Worm (Caenorhabditis elegans) whole organism, young adult: Measurements from ENCODE around the gene tnt-3.
A peak's percentile ranks its signal among the peaks of the same experiment; 100 is the strongest.

ENCODE experiments used
- B0019.2 ChIP-seq: fragments of 200-800 bp; sonication (Bioruptor generic); conservative IDR thresholded peaks from 2 replicates; pipeline ENCODE4 v1.3.6; 2022; ENCODE audit warnings: missing genetic modification reagents, missing genetic modification characterization, missing compliant biosample characterization
- B0261.1 ChIP-seq: sonication (generic microtip); optimal IDR thresholded peaks from 2 replicates; lab custom pipeline; 2016; ENCODE audit warnings: mild to moderate bottlenecking, missing genetic modification characterization, moderate library complexity, missing compliant biosample characterization
- C06A6.2 ChIP-seq: fragments of 200-800 bp; sonication (Bioruptor generic); conservative IDR thresholded peaks from 2 replicates; pipeline ENCODE4 v1.3.6; 2022; ENCODE audit warnings: missing genetic modification characterization, missing compliant biosample characterization
- D2030.7 ChIP-seq: fragments of 200-800 bp; sonication (Bioruptor generic); IDR thresholded peaks from 2 replicates; pipeline ENCODE4 v1.3.6; 2022; ENCODE audit warnings: missing genetic modification reagents, missing genetic modification characterization, missing compliant biosample characterization
- F23B12.7 ChIP-seq: sonication (generic microtip); optimal IDR thresholded peaks from 2 replicates; lab custom pipeline; 2017; ENCODE audit warnings: missing genetic modification characterization, mild to moderate bottlenecking, missing compliant biosample characterization, antibody characterized with exemption, moderate library complexity; ENCODE audit not compliant: insufficient read depth
- F52B5.7 ChIP-seq: sonication (generic microtip); optimal IDR thresholded peaks from 2 replicates; lab custom pipeline; 2016; ENCODE audit warnings: mild to moderate bottlenecking, missing genetic modification characterization, missing compliant biosample characterization
- Y53F4B.3 ChIP-seq: fragments of 200-800 bp; sonication (Bioruptor generic); IDR thresholded peaks from 2 replicates; pipeline ENCODE4 v1.3.6; 2022; ENCODE audit warnings: missing genetic modification reagents, missing genetic modification characterization, missing compliant biosample characterization
- Y79H2A.3 ChIP-seq: fragments of 200-800 bp; sonication (Bioruptor generic); conservative IDR thresholded peaks from 2 replicates; pipeline ENCODE4 v1.3.6; 2022; ENCODE audit warnings: missing genetic modification reagents, missing genetic modification characterization, missing compliant biosample characterization
- Y95B8A.8 ChIP-seq: fragments of 200-800 bp; sonication (Bioruptor generic); IDR thresholded peaks from 2 replicates; pipeline ENCODE4 v1.3.6; 2022; ENCODE audit warnings: missing genetic modification reagents, missing genetic modification characterization, missing compliant biosample characterization
- akir-1 ChIP-seq: fragments of 200-800 bp; sonication (Bioruptor generic); optimal IDR thresholded peaks from 2 replicates; lab custom pipeline; 2018; ENCODE audit warnings: mild to moderate bottlenecking, missing genetic modification characterization, moderate library complexity, missing compliant biosample characterization
- aptf-3 ChIP-seq: fragments of 200-800 bp; sonication (Bioruptor generic); IDR thresholded peaks from 2 replicates; pipeline ENCODE4 v1.3.6; 2022; ENCODE audit warnings: missing genetic modification characterization, missing compliant biosample characterization
- atf-7 ChIP-seq: sonication (generic microtip); optimal IDR thresholded peaks from 2 replicates; lab custom pipeline; 2017; ENCODE audit warnings: mild to moderate bottlenecking, missing genetic modification characterization, missing compliant biosample characterization
- athp-1 ChIP-seq: sonication (generic microtip); optimal IDR thresholded peaks from 2 replicates; lab custom pipeline; 2017; ENCODE audit warnings: mild to moderate bottlenecking, missing genetic modification characterization, missing compliant biosample characterization
- ccch-3 ChIP-seq: fragments of 200-800 bp; sonication (Bioruptor generic); optimal IDR thresholded peaks from 2 replicates; lab custom pipeline; 2018; ENCODE audit warnings: mild to moderate bottlenecking, missing genetic modification characterization, missing compliant biosample characterization
- cebp-1 ChIP-seq, 2 experiments: fragments of 200-800 bp in 1 of 2; sonication (Bioruptor generic) in 1 of 2; sonication (generic microtip) in 1 of 2; IDR thresholded peaks in 1 of 2; optimal IDR thresholded peaks in 1 of 2; 2 replicates each; pipeline versions ENCODE4 v1.3.6 to Lab custom; 2017 to 2022; ENCODE audit warnings: missing compliant biosample characterization in 2 of 2, missing genetic modification characterization in 2 of 2, mild to moderate bottlenecking in 1 of 2, missing genetic modification reagents in 1 of 2, moderate library complexity in 1 of 2
- cebp-2 ChIP-seq: fragments of 200-800 bp; sonication (Bioruptor generic); IDR thresholded peaks from 2 replicates; pipeline ENCODE4 v1.3.6; 2022; ENCODE audit warnings: missing genetic modification characterization, missing compliant biosample characterization
- ceh-27 ChIP-seq: fragments of 200-800 bp; sonication (Bioruptor generic); optimal IDR thresholded peaks from 2 replicates; lab custom pipeline; 2018; ENCODE audit warnings: mild to moderate bottlenecking, missing genetic modification characterization, moderate library complexity, missing compliant biosample characterization
- ceh-58 ChIP-seq: fragments of 200-800 bp; sonication (Bioruptor generic); IDR thresholded peaks from 2 replicates; pipeline ENCODE4 v1.3.6; 2022; ENCODE audit warnings: missing genetic modification characterization, missing compliant biosample characterization
- ceh-79 ChIP-seq: sonication (generic microtip); optimal IDR thresholded peaks from 2 replicates; lab custom pipeline; 2017; ENCODE audit warnings: mild to moderate bottlenecking, missing genetic modification characterization, missing compliant biosample characterization
- dpff-1 ChIP-seq: sonication (generic microtip); optimal IDR thresholded peaks from 2 replicates; lab custom pipeline; 2017; ENCODE audit warnings: mild to moderate bottlenecking, missing genetic modification characterization, missing compliant biosample characterization
- egl-18 ChIP-seq: fragments of 200-800 bp; sonication (Bioruptor generic); IDR thresholded peaks from 2 replicates; pipeline ENCODE4 v1.3.6; 2022; ENCODE audit warnings: missing genetic modification reagents, missing genetic modification characterization, missing compliant biosample characterization
- egl-44 ChIP-seq: fragments of 200-800 bp; sonication (Bioruptor generic); IDR thresholded peaks from 2 replicates; pipeline ENCODE4 v1.3.6; 2022; ENCODE audit warnings: missing genetic modification reagents, missing genetic modification characterization, missing compliant biosample characterization
- ets-4 ChIP-seq: fragments of 200-800 bp; sonication (Bioruptor generic); optimal IDR thresholded peaks from 2 replicates; lab custom pipeline; 2018; ENCODE audit warnings: mild to moderate bottlenecking, missing genetic modification characterization, missing compliant biosample characterization
- gei-17 ChIP-seq: fragments of 200-800 bp; sonication (Bioruptor generic); optimal IDR thresholded peaks from 2 replicates; lab custom pipeline; 2018; ENCODE audit warnings: mild to moderate bottlenecking, missing genetic modification characterization, missing compliant biosample characterization
- him-1 ChIP-seq: sonication (generic microtip); optimal IDR thresholded peaks from 2 replicates; lab custom pipeline; 2016; ENCODE audit warnings: missing genotype, missing genetic modification reagents, missing genetic modification characterization, missing compliant biosample characterization
- hlh-12 ChIP-seq: sonication (generic microtip); optimal IDR thresholded peaks from 2 replicates; lab custom pipeline; 2016; ENCODE audit warnings: missing genetic modification characterization, missing compliant biosample characterization
- hrde-1 ChIP-seq: sonication (generic microtip); optimal IDR thresholded peaks from 2 replicates; lab custom pipeline; 2016; ENCODE audit warnings: missing genetic modification characterization, mild to moderate bottlenecking, missing compliant biosample characterization, moderate library complexity, missing genotype, missing genetic modification reagents, borderline replicate concordance
- lag-1 ChIP-seq: fragments of 200-800 bp; sonication (Bioruptor generic); IDR thresholded peaks from 2 replicates; pipeline ENCODE4 v1.3.6; 2022; ENCODE audit warnings: missing genetic modification reagents, missing genetic modification characterization, missing compliant biosample characterization
- lin-26 ChIP-seq: fragments of 200-800 bp; sonication (Bioruptor generic); IDR thresholded peaks from 2 replicates; pipeline ENCODE4 v1.3.6; 2022; ENCODE audit warnings: missing genetic modification reagents, missing genetic modification characterization, missing compliant biosample characterization
- lin-40 ChIP-seq: sonication (generic microtip); optimal IDR thresholded peaks from 2 replicates; lab custom pipeline; 2016; ENCODE audit warnings: missing genetic modification characterization, mild to moderate bottlenecking, missing compliant biosample characterization, missing genotype, missing genetic modification reagents
- lsy-27 ChIP-seq: sonication (generic microtip); optimal IDR thresholded peaks from 2 replicates; lab custom pipeline; 2017; ENCODE audit warnings: missing genetic modification characterization, mild to moderate bottlenecking, missing compliant biosample characterization, antibody characterized with exemption, missing genotype, borderline replicate concordance; ENCODE audit not compliant: insufficient read depth
- nfya-2 ChIP-seq: fragments of 200-800 bp; sonication (Bioruptor generic); IDR thresholded peaks from 2 replicates; pipeline ENCODE4 v1.3.6; 2022; ENCODE audit warnings: missing genetic modification reagents, missing genetic modification characterization, missing compliant biosample characterization
- nfyb-1 ChIP-seq: fragments of 200-800 bp; sonication (Bioruptor generic); IDR thresholded peaks from 2 replicates; pipeline ENCODE4 v1.3.6; 2022; ENCODE audit warnings: missing genetic modification reagents, missing genetic modification characterization, missing compliant biosample characterization
- pbrm-1 ChIP-seq: fragments of 200-800 bp; sonication (Bioruptor generic); IDR thresholded peaks from 2 replicates; pipeline ENCODE4 v1.3.6; 2022; ENCODE audit warnings: missing genetic modification reagents, missing genetic modification characterization, missing compliant biosample characterization
- sdz-38 ChIP-seq: sonication (generic microtip); optimal IDR thresholded peaks from 2 replicates; lab custom pipeline; 2016; ENCODE audit warnings: missing genotype, missing genetic modification characterization, missing compliant biosample characterization
- sea-2 ChIP-seq: fragments of 200-800 bp; sonication (Bioruptor generic); IDR thresholded peaks from 2 replicates; pipeline ENCODE4 v1.3.6; 2022; ENCODE audit warnings: missing genetic modification characterization, missing compliant biosample characterization
- snpc-1.3 ChIP-seq: sonication (generic microtip); optimal IDR thresholded peaks from 2 replicates; lab custom pipeline; 2017; ENCODE audit warnings: missing genetic modification characterization, mild to moderate bottlenecking, missing compliant biosample characterization, antibody characterized with exemption, moderate library complexity, missing genotype, missing genetic modification reagents; ENCODE audit not compliant: insufficient read depth
- snpc-3.4 ChIP-seq: sonication (generic microtip); optimal IDR thresholded peaks from 2 replicates; lab custom pipeline; 2017; ENCODE audit warnings: missing genetic modification characterization, mild to moderate bottlenecking, missing compliant biosample characterization, antibody characterized with exemption, moderate library complexity, missing genotype, missing genetic modification reagents
- snpc-4 ChIP-seq, 5 experiments: fragments of 150-350 bp in 1 of 5; sonication (generic microtip) in 4 of 5; optimal IDR thresholded peaks; 2 replicates each; lab custom pipeline; 2014 to 2018; ENCODE audit warnings: missing genetic modification characterization in 5 of 5, missing biosample characterization in 3 of 5, antibody characterized with exemption in 2 of 5, mild to moderate bottlenecking in 2 of 5, missing compliant biosample characterization in 2 of 5, missing genotype in 2 of 5, moderate library complexity in 2 of 5, missing genetic modification reagents in 1 of 5
- somi-1 ChIP-seq: fragments of 200-800 bp; sonication (Bioruptor generic); optimal IDR thresholded peaks from 2 replicates; lab custom pipeline; 2018; ENCODE audit warnings: mild to moderate bottlenecking, missing genetic modification characterization, missing compliant biosample characterization
- tbp1 ChIP-seq: fragments of 200-800 bp; sonication (Bioruptor generic); optimal IDR thresholded peaks from 2 replicates; lab custom pipeline; 2018; ENCODE audit warnings: mild to moderate bottlenecking, missing genetic modification characterization, missing compliant biosample characterization
- tlf-1 ChIP-seq: fragments of 200-800 bp; sonication (Bioruptor generic); optimal IDR thresholded peaks from 2 replicates; lab custom pipeline; 2018; ENCODE audit warnings: mild to moderate bottlenecking, missing genetic modification characterization, missing compliant biosample characterization
- xnd-1 ChIP-seq: sonication (generic microtip); optimal IDR thresholded peaks from 2 replicates; lab custom pipeline; 2016; ENCODE audit warnings: missing genotype, missing genetic modification reagents, missing genetic modification characterization, missing compliant biosample characterization
- zfh-2 ChIP-seq: fragments of 200-800 bp; sonication (Bioruptor generic); conservative IDR thresholded peaks from 2 replicates; pipeline ENCODE4 v1.3.6; 2022; ENCODE audit warnings: missing genetic modification reagents, missing genetic modification characterization, missing compliant biosample characterization
- ztf-26 ChIP-seq: sonication (generic microtip); optimal IDR thresholded peaks from 2 replicates; lab custom pipeline; 2017; ENCODE audit warnings: missing genetic modification characterization, missing compliant biosample characterization
- ztf-28 ChIP-seq: fragments of 200-800 bp; sonication (Bioruptor generic); IDR thresholded peaks from 2 replicates; pipeline ENCODE4 v1.3.6; 2022; ENCODE audit warnings: missing genetic modification reagents, missing genetic modification characterization, missing compliant biosample characterization
- ztf-6 ChIP-seq: fragments of 200-800 bp; sonication (Bioruptor generic); IDR thresholded peaks from 2 replicates; pipeline ENCODE4 v1.3.6; 2022; ENCODE audit warnings: missing genetic modification reagents, missing genetic modification characterization, missing compliant biosample characterization

Gene tnt-3

ce11 chrX:7956449-7956848, 11.6 kb upstream of the tnt-3 start (continued):
- TF ChIP-seq cebp-2 (GFP tag; lab: Robert Waterston, UW) (no peak), egl-18 (GFP tag; lab: Robert Waterston, UW) (no peak), cebp-1 (GFP tag; IDR thresholded peaks at IDR 0.05; lab: Robert Waterston, UW) (0 out of 2 replicates have a peak, but pooled peaks have one; percentile 27), cebp-1 (tag; optimal IDR thresholded peaks at IDR 0.05; lab: Kevin White, UChicago) (peak; percentile 49), ccch-3 (GFP tag; lab: Kevin White, UChicago) (no peak), sea-2 (GFP tag; lab: Robert Waterston, UW) (no peak), ztf-28 (GFP tag; lab: Robert Waterston, UW) (no peak), nfyb-1 (0 out of 2 replicates have a peak, but pooled peaks have one; percentile 13), ztf-6 (GFP tag; lab: Robert Waterston, UW) (no peak), somi-1 (GFP tag; lab: Kevin White, UChicago) (peak; percentile 5), Y79H2A.3 (GFP tag; lab: Robert Waterston, UW) (no peak), snpc-3.4 (tag; lab: Kevin White, UChicago) (no peak), B0261.1 (tag; lab: Kevin White, UChicago) (no peak), nfya-2 (GFP tag; lab: Robert Waterston, UW) (no peak), lin-26 (GFP tag; lab: Robert Waterston, UW) (no peak), B0019.2 (GFP tag; lab: Robert Waterston, UW) (no peak), athp-1 (tag; lab: Kevin White, UChicago) (no peak), lsy-27 (tag; lab: Kevin White, UChicago) (no peak), pbrm-1 (GFP tag; lab: Robert Waterston, UW) (no peak), tbp1 (GFP tag; lab: Kevin White, UChicago) (no peak), ceh-58 (no peak), tlf-1 (no peak), Y95B8A.8 (GFP tag; lab: Robert Waterston, UW) (no peak), him-1 (tag; lab: Kevin White, UChicago) (no peak), lag-1 (no peak), atf-7 (no peak), dpff-1 (tag; lab: Kevin White, UChicago) (no peak), ceh-27 (GFP tag; lab: Kevin White, UChicago) (no peak), F52B5.7 (tag; lab: Kevin White, UChicago) (no peak), ztf-26 (tag; lab: Kevin White, UChicago) (peak; percentile 11), hrde-1 (tag; lab: Kevin White, UChicago) (no peak), D2030.7 (GFP tag; lab: Robert Waterston, UW) (no peak), zfh-2 (no peak), Y53F4B.3 (GFP tag; lab: Robert Waterston, UW) (no peak), gei-17 (GFP tag; lab: Kevin White, UChicago) (no peak), lin-40 (tag; lab: Kevin White, UChicago) (no peak), ceh-79 (tag; lab: Kevin White, UChicago) (no peak), xnd-1 (no peak), egl-44 (GFP tag; lab: Robert Waterston, UW) (no peak), aptf-3 (GFP tag; lab: Robert Waterston, UW) (no peak), hlh-12 (tag; lab: Kevin White, UChicago) (no peak), sdz-38 (tag; lab: Kevin White, UChicago) (no peak), akir-1 (no peak), ets-4 (GFP tag; lab: Kevin White, UChicago) (no peak), snpc-1.3 (tag; lab: Kevin White, UChicago) (no peak), C06A6.2 (GFP tag; lab: Robert Waterston, UW) (0 out of 2 replicates have a peak, but pooled peaks have one; percentile 8), F23B12.7 (tag; lab: Kevin White, UChicago) (no peak), snpc-4 (GFP tag; optimal IDR thresholded peaks at IDR 0.05; lab: Kevin White, UChicago) (no peak), snpc-4 (tag; optimal IDR thresholded peaks at IDR 0.05; lab: Kevin White, UChicago) (no peak)
